Fruit fly (Drosophila melanogaster): ENCODE data around the gene CG1578.

Gene CG1578

dm6 chrX:11854758-11855465, 38.6 kb upstream of the CG1578 start, which contains the start of the genes CG10347 and ATP7 (continued):
- no peak for TF ChIP-seq HHEX (GFP tag; optimal IDR thresholded peaks at IDR 0.05)
- no peak for TF ChIP-seq CG7357 (GFP tag; IDR thresholded peaks at IDR 0.05)
- no peak for TF ChIP-seq Taf1 (GFP tag; IDR thresholded peaks at IDR 0.05)
- peak; percentile 9 for TF ChIP-seq CG9727 (GFP tag; optimal IDR thresholded peaks at IDR 0.05)
- 0 out of 3 replicates have a peak, but pooled peaks have one; percentile 11 for TF ChIP-seq CG17361 (GFP tag; IDR thresholded peaks at IDR 0.05)
- no peak for TF ChIP-seq mirr (GFP tag; optimal IDR thresholded peaks at IDR 0.05)
- TF ChIP-seq wdn (GFP tag; IDR thresholded peaks at IDR 0.05) = no peak
- TF ChIP-seq unpg (GFP tag; optimal IDR thresholded peaks at IDR 0.05) = no peak
- TF ChIP-seq CG2678 (tag; optimal IDR thresholded peaks at IDR 0.05) = peak; percentile 43
- TF ChIP-seq fd102C (GFP tag; optimal IDR thresholded peaks at IDR 0.05) = no peak
- no peak for TF ChIP-seq en (GFP tag; optimal IDR thresholded peaks at IDR 0.05)
- peak; percentile 51 for TF ChIP-seq NC2β (GFP tag; optimal IDR thresholded peaks at IDR 0.05)
- TF ChIP-seq jing (GFP tag; optimal IDR thresholded peaks at IDR 0.05) = no peak
- no peak for TF ChIP-seq NC2α (GFP tag; optimal IDR thresholded peaks at IDR 0.05)
- TF ChIP-seq Eip74EF (GFP tag; optimal IDR thresholded peaks at IDR 0.05) = no peak
- TF ChIP-seq inv (GFP tag; IDR thresholded peaks at IDR 0.05; ENCODE audit: partially characterized antibody) = peak; percentile 86
- no peak for TF ChIP-seq CG32772 (GFP tag; IDR thresholded peaks at IDR 0.05)
- no peak for TF ChIP-seq Ssrp (tag; optimal IDR thresholded peaks at IDR 0.05)
- no peak for TF ChIP-seq Meics (GFP tag; optimal IDR thresholded peaks at IDR 0.05)
- peak; percentile 23 for TF ChIP-seq CG9797 (GFP tag; optimal IDR thresholded peaks at IDR 0.05)
- TF ChIP-seq CG15514 (GFP tag; optimal IDR thresholded peaks at IDR 0.05) = peak; percentile 63
- TF ChIP-seq disco-r (GFP tag; optimal IDR thresholded peaks at IDR 0.05) = no peak
- peak; percentile 5 for TF ChIP-seq nau (GFP tag; optimal IDR thresholded peaks at IDR 0.05)
- TF ChIP-seq phol (tag; optimal IDR thresholded peaks at IDR 0.05) = peak; percentile 38
- no peak for TF ChIP-seq Ptx1 (GFP tag; IDR thresholded peaks at IDR 0.05)
- TF ChIP-seq Fer1 (GFP tag; optimal IDR thresholded peaks at IDR 0.05) = peak; percentile 53
- TF ChIP-seq insv (GFP tag; optimal IDR thresholded peaks at IDR 0.05) = peak in 1 of 2 experiments; percentile 8
- peak; percentile 92 for TF ChIP-seq MTF-1 (GFP tag; optimal IDR thresholded peaks at IDR 0.05; ENCODE audit: borderline replicate concordance)
- peak; percentile 91 for TF ChIP-seq Doc3 (GFP tag; IDR thresholded peaks at IDR 0.05; ENCODE audit: partially characterized antibody)
- no peak for TF ChIP-seq CG9817 (tag; optimal IDR thresholded peaks at IDR 0.05)
- peak; percentile 87 for TF ChIP-seq Dref (GFP tag; IDR thresholded peaks at IDR 0.05)
- no peak for TF ChIP-seq dati (GFP tag; IDR thresholded peaks at IDR 0.05)
- TF ChIP-seq aop (GFP tag; IDR thresholded peaks at IDR 0.05) = no peak
- TF ChIP-seq repo (GFP tag; optimal IDR thresholded peaks at IDR 0.05) = peak; percentile 25
- TF ChIP-seq CG4854 (GFP tag; optimal IDR thresholded peaks at IDR 0.05) = no peak
- peak; percentile 26 for TF ChIP-seq CG13775 (GFP tag; optimal IDR thresholded peaks at IDR 0.05)
- TF ChIP-seq CG42726 (GFP tag; IDR thresholded peaks at IDR 0.05; ENCODE audit: partially characterized antibody) = peak; percentile 82
- TF ChIP-seq zf30C (GFP tag; optimal IDR thresholded peaks at IDR 0.05) = no peak

dm6 chrX:11852310-11852709, 36.0 kb upstream of the CG1578 start, which contains the start of gene p24-1:
Gene p24-1 (minus strand): TSS chrX:11852530.
- TF ChIP-seq Dbx (GFP tag; IDR thresholded peaks at IDR 0.05) (peak; percentile 71; the same call in 2 of the 3 replicates), Deaf1 (tag; optimal IDR thresholded peaks at IDR 0.05) (peak; percentile 18), pros (GFP tag; optimal IDR thresholded peaks at IDR 0.05) (no peak), CG7357 (GFP tag; IDR thresholded peaks at IDR 0.05) (no peak), luna (GFP tag; optimal IDR thresholded peaks at IDR 0.05) (no peak), hbn (GFP tag; IDR thresholded peaks at IDR 0.05; ENCODE audit: partially characterized antibody) (peak; percentile 74), Opbp (GFP tag; IDR thresholded peaks at IDR 0.05; ENCODE audit: partially characterized antibody) (peak; percentile 92), pfk (GFP tag; optimal IDR thresholded peaks at IDR 0.05) (peak; percentile 18), CG14965 (GFP tag; optimal IDR thresholded peaks at IDR 0.05; ENCODE audit: borderline replicate concordance) (no peak), CG1792 (GFP tag; optimal IDR thresholded peaks at IDR 0.05) (peak; percentile 65), CG15696 (tag; optimal IDR thresholded peaks at IDR 0.05) (peak; percentile 7), Hsf (GFP tag; optimal IDR thresholded peaks at IDR 0.05) (peak; percentile 48), Vsx1 (GFP tag; optimal IDR thresholded peaks at IDR 0.05) (no peak)

Measured in whole organism, embryonic.